Worm (Caenorhabditis elegans) whole organism, young adult: ENCODE data around the gene arf-1.
A peak's percentile ranks its signal among the peaks of the same experiment; 100 is the strongest.

Source experiments
- B0336.3 ChIP-seq: fragments of 200-800 bp; sonication (Bioruptor generic); IDR thresholded peaks from 2 replicates; pipeline ENCODE4 v1.3.6; 2022; ENCODE audit warnings: missing genetic modification characterization, missing compliant biosample characterization
- F10E7.11 ChIP-seq: sonication (generic microtip); optimal IDR thresholded peaks from 2 replicates; lab custom pipeline; 2017; ENCODE audit warnings: mild to moderate bottlenecking, missing genetic modification characterization, moderate library complexity, missing compliant biosample characterization
- F49E8.2 ChIP-seq: sonication (generic microtip); optimal IDR thresholded peaks from 3 replicates; lab custom pipeline; 2017; ENCODE audit warnings: missing genetic modification characterization, mild to moderate bottlenecking, missing compliant biosample characterization, antibody characterized with exemption, moderate library complexity; ENCODE audit not compliant: insufficient read depth
- F57A8.1 ChIP-seq: fragments of 200-800 bp; sonication (Bioruptor generic); optimal IDR thresholded peaks from 2 replicates; lab custom pipeline; 2018; ENCODE audit warnings: mild to moderate bottlenecking, missing genetic modification characterization, moderate library complexity, missing compliant biosample characterization
- T26A5.8 ChIP-seq: sonication (generic microtip); optimal IDR thresholded peaks from 2 replicates; lab custom pipeline; 2016; ENCODE audit warnings: missing genetic modification characterization, missing compliant biosample characterization
- Y67H2A.10 ChIP-seq: fragments of 200-800 bp; sonication (Bioruptor generic); conservative IDR thresholded peaks from 2 replicates; pipeline ENCODE4 v1.3.6; 2022; ENCODE audit warnings: missing genetic modification reagents, missing genetic modification characterization, missing compliant biosample characterization
- ama-1 ChIP-seq, 3 experiments: fragments of 150-350 bp in 1 of 3; sonication (generic microtip) in 2 of 3; optimal IDR thresholded peaks; 2 replicates each; lab custom pipeline; 2014 to 2018; ENCODE audit warnings: missing biosample characterization in 2 of 3, missing genetic modification characterization in 2 of 3, missing genetic modification reagents in 2 of 3
- aptf-3 ChIP-seq: fragments of 200-800 bp; sonication (Bioruptor generic); IDR thresholded peaks from 2 replicates; pipeline ENCODE4 v1.3.6; 2022; ENCODE audit warnings: missing genetic modification characterization, missing compliant biosample characterization
- attf-6 ChIP-seq: fragments of 200-800 bp; sonication (Bioruptor generic); IDR thresholded peaks from 2 replicates; pipeline ENCODE4 v1.3.6; 2022; ENCODE audit warnings: missing genetic modification reagents, missing genetic modification characterization, missing compliant biosample characterization
- bed-2 ChIP-seq: fragments of 200-800 bp; sonication (Bioruptor generic); IDR thresholded peaks from 2 replicates; pipeline ENCODE4 v1.3.6; 2022; ENCODE audit warnings: missing genetic modification reagents, missing genetic modification characterization, missing compliant biosample characterization
- ceh-100 ChIP-seq: fragments of 200-800 bp; sonication (Bioruptor generic); IDR thresholded peaks from 2 replicates; pipeline ENCODE4 v1.3.6; 2022; ENCODE audit warnings: missing genetic modification reagents, missing genetic modification characterization, missing compliant biosample characterization
- ceh-91 ChIP-seq: fragments of 200-800 bp; sonication (Bioruptor generic); IDR thresholded peaks from 2 replicates; pipeline ENCODE4 v1.3.6; 2022; ENCODE audit warnings: missing genetic modification reagents, missing genetic modification characterization, missing compliant biosample characterization
- dpff-1 ChIP-seq: sonication (generic microtip); optimal IDR thresholded peaks from 2 replicates; lab custom pipeline; 2017; ENCODE audit warnings: mild to moderate bottlenecking, missing genetic modification characterization, missing compliant biosample characterization
- dpl-1 ChIP-seq: fragments of 150-350 bp; optimal IDR thresholded peaks from 2 replicates; lab custom pipeline; 2014; ENCODE audit warnings: missing biosample characterization, missing genetic modification reagents, missing genetic modification characterization
- egl-18 ChIP-seq: fragments of 200-800 bp; sonication (Bioruptor generic); IDR thresholded peaks from 2 replicates; pipeline ENCODE4 v1.3.6; 2022; ENCODE audit warnings: missing genetic modification reagents, missing genetic modification characterization, missing compliant biosample characterization
- egrh-3 ChIP-seq: fragments of 200-800 bp; sonication (Bioruptor generic); IDR thresholded peaks from 2 replicates; pipeline ENCODE4 v1.3.6; 2022; ENCODE audit warnings: missing genetic modification reagents, missing genetic modification characterization, missing compliant biosample characterization
- hmg-1.2 ChIP-seq: fragments of 200-800 bp; sonication (Bioruptor generic); IDR thresholded peaks from 2 replicates; pipeline ENCODE4 v1.3.6; 2022; ENCODE audit warnings: missing genetic modification reagents, missing genetic modification characterization, missing compliant biosample characterization
- hmg-20 ChIP-seq: fragments of 200-800 bp; sonication (Bioruptor generic); IDR thresholded peaks from 2 replicates; pipeline ENCODE4 v1.3.6; 2022; ENCODE audit warnings: missing genetic modification reagents, missing genetic modification characterization, missing compliant biosample characterization
- hrde-1 ChIP-seq: sonication (generic microtip); optimal IDR thresholded peaks from 2 replicates; lab custom pipeline; 2016; ENCODE audit warnings: missing genetic modification characterization, mild to moderate bottlenecking, missing compliant biosample characterization, moderate library complexity, missing genotype, missing genetic modification reagents, borderline replicate concordance
- hsf-1 ChIP-seq: fragments of 200-800 bp; sonication (Bioruptor generic); IDR thresholded peaks from 2 replicates; pipeline ENCODE4 v1.3.6; 2022; ENCODE audit warnings: missing genetic modification reagents, missing genetic modification characterization, missing compliant biosample characterization
- let-526 ChIP-seq: fragments of 200-800 bp; sonication (Bioruptor generic); IDR thresholded peaks from 2 replicates; pipeline ENCODE4 v1.3.6; 2022; ENCODE audit warnings: missing genetic modification reagents, missing genetic modification characterization, missing compliant biosample characterization
- let-607 ChIP-seq, 2 experiments: fragments of 200-800 bp in 1 of 2; sonication (Bioruptor generic) in 1 of 2; sonication (generic microtip) in 1 of 2; optimal IDR thresholded peaks; 2 replicates each; lab custom pipeline; 2016 to 2018; ENCODE audit warnings: mild to moderate bottlenecking in 2 of 2, missing compliant biosample characterization in 2 of 2, missing genetic modification characterization in 2 of 2, moderate library complexity in 2 of 2, missing genotype in 1 of 2
- lin-26 ChIP-seq: fragments of 200-800 bp; sonication (Bioruptor generic); IDR thresholded peaks from 2 replicates; pipeline ENCODE4 v1.3.6; 2022; ENCODE audit warnings: missing genetic modification reagents, missing genetic modification characterization, missing compliant biosample characterization
- lin-35 ChIP-seq, 3 experiments: fragments of 150-350 bp in 2 of 3; sonication (generic microtip) in 1 of 3; optimal IDR thresholded peaks; 2 replicates each; lab custom pipeline; 2014 to 2018; ENCODE audit warnings: missing biosample characterization in 3 of 3, missing genetic modification characterization in 3 of 3, missing genetic modification reagents in 3 of 3
- lin-40 ChIP-seq: sonication (generic microtip); optimal IDR thresholded peaks from 2 replicates; lab custom pipeline; 2016; ENCODE audit warnings: missing genetic modification characterization, mild to moderate bottlenecking, missing compliant biosample characterization, missing genotype, missing genetic modification reagents
- madf-6 ChIP-seq: fragments of 200-800 bp; sonication (Bioruptor generic); IDR thresholded peaks from 2 replicates; pipeline ENCODE4 v1.3.6; 2022; ENCODE audit warnings: missing genetic modification reagents, missing genetic modification characterization, missing compliant biosample characterization
- madf-8 ChIP-seq: fragments of 200-800 bp; sonication (Bioruptor generic); conservative IDR thresholded peaks from 2 replicates; pipeline ENCODE4 v1.3.6; 2022; ENCODE audit warnings: missing genetic modification reagents, missing genetic modification characterization, missing compliant biosample characterization
- mcd-1 ChIP-seq: fragments of 200-800 bp; sonication (Bioruptor generic); IDR thresholded peaks from 2 replicates; pipeline ENCODE4 v1.3.6; 2022; ENCODE audit warnings: missing genetic modification reagents, missing genetic modification characterization, missing compliant biosample characterization
- mel-28 ChIP-seq: sonication (generic microtip); optimal IDR thresholded peaks from 2 replicates; lab custom pipeline; 2016; ENCODE audit warnings: borderline replicate concordance, mild to moderate bottlenecking, missing genetic modification characterization, missing compliant biosample characterization
- mxl-1 ChIP-seq: sonication (generic microtip); optimal IDR thresholded peaks from 2 replicates; lab custom pipeline; 2016; ENCODE audit warnings: missing genetic modification characterization, missing compliant biosample characterization
- nfya-2 ChIP-seq: fragments of 200-800 bp; sonication (Bioruptor generic); IDR thresholded peaks from 2 replicates; pipeline ENCODE4 v1.3.6; 2022; ENCODE audit warnings: missing genetic modification reagents, missing genetic modification characterization, missing compliant biosample characterization
- nhr-120 ChIP-seq: fragments of 200-800 bp; sonication (Bioruptor generic); IDR thresholded peaks from 2 replicates; pipeline ENCODE4 v1.3.6; 2022; ENCODE audit warnings: missing genetic modification characterization, missing compliant biosample characterization
- nhr-90 ChIP-seq: sonication (generic microtip); optimal IDR thresholded peaks from 2 replicates; lab custom pipeline; 2016; ENCODE audit warnings: missing genotype, mild to moderate bottlenecking, missing genetic modification characterization, missing compliant biosample characterization
- rec-8 ChIP-seq, 2 experiments: sonication (generic microtip); optimal IDR thresholded peaks; 2 replicates each; lab custom pipeline; 2016; ENCODE audit warnings: mild to moderate bottlenecking in 2 of 2, missing genetic modification characterization in 2 of 2, missing genetic modification reagents in 2 of 2, missing genotype in 2 of 2, missing biosample characterization in 1 of 2, missing compliant biosample characterization in 1 of 2, moderate library complexity in 1 of 2
- repo-1 ChIP-seq: sonication (generic microtip); optimal IDR thresholded peaks from 2 replicates; lab custom pipeline; 2017; ENCODE audit warnings: mild to moderate bottlenecking, missing genetic modification characterization, missing compliant biosample characterization
- snpc-4 ChIP-seq, 5 experiments: fragments of 150-350 bp in 1 of 5; sonication (generic microtip) in 4 of 5; optimal IDR thresholded peaks; 2 replicates each; lab custom pipeline; 2014 to 2018; ENCODE audit warnings: missing genetic modification characterization in 5 of 5, missing biosample characterization in 3 of 5, antibody characterized with exemption in 2 of 5, mild to moderate bottlenecking in 2 of 5, missing compliant biosample characterization in 2 of 5, missing genotype in 2 of 5, moderate library complexity in 2 of 5, missing genetic modification reagents in 1 of 5
- somi-1 ChIP-seq: fragments of 200-800 bp; sonication (Bioruptor generic); optimal IDR thresholded peaks from 2 replicates; lab custom pipeline; 2018; ENCODE audit warnings: mild to moderate bottlenecking, missing genetic modification characterization, missing compliant biosample characterization
- tbx-9 ChIP-seq: sonication (generic microtip); optimal IDR thresholded peaks from 2 replicates; lab custom pipeline; 2016; ENCODE audit warnings: borderline replicate concordance, missing genetic modification characterization, inconsistent platforms, missing compliant biosample characterization
- zim-3 ChIP-seq: sonication (generic microtip); optimal IDR thresholded peaks from 2 replicates; lab custom pipeline; 2017; ENCODE audit warnings: mild to moderate bottlenecking, missing genetic modification characterization, moderate library complexity, missing compliant biosample characterization
- ztf-25 ChIP-seq: fragments of 200-800 bp; sonication (Bioruptor generic); IDR thresholded peaks from 2 replicates; pipeline ENCODE4 v1.3.6; 2022; ENCODE audit warnings: missing genetic modification reagents, missing genetic modification characterization, missing compliant biosample characterization

The arf-1 gene

DNA sequence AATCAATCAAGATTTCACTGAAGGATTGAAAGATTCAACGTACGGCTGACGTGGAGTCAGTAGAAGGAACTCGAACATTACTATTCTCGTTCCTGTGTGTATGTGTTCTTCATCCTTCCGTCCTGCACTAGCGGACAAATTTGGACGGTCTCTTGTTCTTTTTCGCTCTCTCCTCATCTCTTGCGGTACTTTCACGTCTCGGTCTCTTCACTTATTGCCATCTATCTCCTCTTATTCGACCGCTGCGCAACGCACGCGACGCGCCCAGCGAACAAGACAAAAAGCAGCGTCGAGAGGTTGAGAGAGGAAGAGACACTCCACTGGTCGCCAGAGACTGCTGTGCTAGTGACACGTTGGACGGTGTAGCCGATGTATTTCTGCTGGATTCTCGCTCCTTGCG is 781 bp downstream of the arf-1 start (continued):
- TF ChIP-seq ceh-91 (no peak), mel-28 (tag; lab: Kevin White, UChicago) (no peak), T26A5.8 (tag; lab: Kevin White, UChicago) (no peak), F57A8.1 (GFP tag; lab: Kevin White, UChicago) (no peak), let-607 (tag; optimal IDR thresholded peaks at IDR 0.05; lab: Kevin White, UChicago) (peak; percentile 69 to 79), ceh-100 (GFP tag; lab: Robert Waterston, UW) (no peak), somi-1 (GFP tag; lab: Kevin White, UChicago) (no peak), F49E8.2 (tag; lab: Kevin White, UChicago) (no peak), ama-1 (optimal IDR thresholded peaks at IDR 0.05; lab: Kevin White, UChicago) (no peak), ama-1 (GFP tag; optimal IDR thresholded peaks at IDR 0.05; lab: Kevin White, UChicago) (no peak), let-526 (GFP tag; lab: Robert Waterston, UW) (no peak), Y67H2A.10 (no peak), madf-8 (no peak), lin-40 (tag; lab: Kevin White, UChicago) (peak; percentile 47), egrh-3 (no peak), F10E7.11 (peak; percentile 40), hsf-1 (GFP tag; lab: Robert Waterston, UW) (0 out of 2 replicates have a peak, but pooled peaks have one; percentile 41), repo-1 (tag; lab: Kevin White, UChicago) (no peak), B0336.3 (peak; percentile 36; the same call in 1 of the 2 replicates), madf-6 (GFP tag; lab: Robert Waterston, UW) (no peak; the same call in 1 of the 2 replicates), egl-18 (GFP tag; lab: Robert Waterston, UW) (no peak; the same call in 1 of the 2 replicates), aptf-3 (no peak), rec-8 (tag; optimal IDR thresholded peaks at IDR 0.05; lab: Kevin White, UChicago) (no peak), nfya-2 (GFP tag; lab: Robert Waterston, UW) (no peak), attf-6 (0 out of 2 replicates have a peak, but pooled peaks have one; percentile 26), ztf-25 (GFP tag; lab: Robert Waterston, UW) (no peak), mxl-1 (tag; lab: Kevin White, UChicago) (no peak), tbx-9 (tag; lab: Kevin White, UChicago) (no peak), dpl-1 (GFP tag; lab: Kevin White, UChicago) (no peak)

- TF ChIP-seq hmg-1.2, result 0 out of 2 replicates have a peak, but pooled peaks have one; percentile 21
- 0 out of 2 replicates have a peak, but pooled peaks have one; percentile 5 for TF ChIP-seq mcd-1 (GFP tag; lab: Robert Waterston, UW)
- peak; percentile 17; the same call in 1 of the 2 replicates for TF ChIP-seq B0336.3
- TF ChIP-seq lin-26 (GFP tag; lab: Robert Waterston, UW), result 0 out of 2 replicates have a peak, but pooled peaks have one; percentile 31
- TF ChIP-seq nhr-90 (tag; lab: Kevin White, UChicago), result no peak
- no peak for TF ChIP-seq mel-28 (tag; lab: Kevin White, UChicago)
- TF ChIP-seq hmg-20 (GFP tag; lab: Robert Waterston, UW), result no peak
- TF ChIP-seq snpc-4 (GFP tag; optimal IDR thresholded peaks at IDR 0.05; lab: Kevin White, UChicago), result no peak
- no peak for TF ChIP-seq snpc-4 (tag; optimal IDR thresholded peaks at IDR 0.05; lab: Kevin White, UChicago)
- no peak for TF ChIP-seq zim-3
- no peak for TF ChIP-seq egrh-3
- no peak for TF ChIP-seq lin-35 (GFP tag; optimal IDR thresholded peaks at IDR 0.05; lab: Kevin White, UChicago)
- 0 out of 2 replicates have a peak, but pooled peaks have one; percentile 14 for TF ChIP-seq madf-6 (GFP tag; lab: Robert Waterston, UW)
- no peak for TF ChIP-seq ztf-25 (GFP tag; lab: Robert Waterston, UW)
- TF ChIP-seq bed-2 (GFP tag; lab: Robert Waterston, UW), result no peak
- TF ChIP-seq ama-1 (optimal IDR thresholded peaks at IDR 0.05; lab: Kevin White, UChicago), result peak; percentile 0
- TF ChIP-seq ama-1 (GFP tag; optimal IDR thresholded peaks at IDR 0.05; lab: Kevin White, UChicago), result no peak
- no peak for TF ChIP-seq nhr-120 (GFP tag; lab: Robert Waterston, UW)
- TF ChIP-seq dpff-1 (tag; lab: Kevin White, UChicago), result no peak
- TF ChIP-seq hrde-1 (tag; lab: Kevin White, UChicago), result peak; percentile 22
Observed at ce11 chrIII:5717173-5717748, 2.6 kb downstream of the arf-1 start.
